Worm (Caenorhabditis elegans): Measurements from ENCODE around the gene cyc-2.2.
A peak's percentile ranks its signal among the peaks of the same experiment; 100 is the strongest.

The cyc-2.2 gene

DNA sequence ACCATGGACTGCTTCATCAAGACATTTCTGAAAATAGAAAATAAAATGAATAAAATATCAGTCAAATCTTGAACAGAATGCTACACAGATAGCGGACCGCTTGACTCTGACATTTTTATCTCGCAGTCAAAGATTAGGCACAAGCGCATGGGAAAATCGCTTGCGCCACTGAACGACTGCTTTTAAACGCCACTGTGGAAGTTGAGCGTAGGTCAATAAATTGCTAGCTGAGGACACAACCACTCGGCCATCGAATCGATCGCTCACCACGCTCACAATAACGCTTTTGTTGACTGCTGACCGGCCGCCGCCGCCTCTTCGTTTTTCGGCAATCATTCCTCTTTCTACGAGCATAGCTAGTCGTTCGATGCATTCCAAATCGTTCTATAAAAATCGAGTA, 15.2 kb downstream of the cyc-2.2 start:
- TF ChIP-seq nhr-21 (tag; optimal IDR thresholded peaks at IDR 0.05) (peak; percentile 48), egl-27 (tag; optimal IDR thresholded peaks at IDR 0.05) (peak; percentile 29), nhr-237 (tag; optimal IDR thresholded peaks at IDR 0.05) (no peak), aly-2 (tag; optimal IDR thresholded peaks at IDR 0.05) (no peak), lin-11 (tag; optimal IDR thresholded peaks at IDR 0.05) (peak; percentile 18), C34F6.9 (tag; optimal IDR thresholded peaks at IDR 0.05) (peak; percentile 37), unc-39 (tag; optimal IDR thresholded peaks at IDR 0.05) (no peak), nhr-23 (tag; optimal IDR thresholded peaks at IDR 0.05) (no peak), mab-5 (tag; optimal IDR thresholded peaks at IDR 0.05) (no peak), lsy-2 (tag; optimal IDR thresholded peaks at IDR 0.05) (peak in 1 of 2 experiments; percentile 41), R02D3.7 (tag; optimal IDR thresholded peaks at IDR 0.05) (no peak), fos-1 (tag; optimal IDR thresholded peaks at IDR 0.05) (peak; percentile 16), nhr-11 (tag; optimal IDR thresholded peaks at IDR 0.05) (no peak), snpc-4 (tag; optimal IDR thresholded peaks at IDR 0.05) (no peak), elt-3 (tag; optimal IDR thresholded peaks at IDR 0.05) (no peak), gmeb-1 (tag; optimal IDR thresholded peaks at IDR 0.05) (peak; percentile 51), skn-1 (tag; optimal IDR thresholded peaks at IDR 0.05) (no peak), ceh-16 (tag; optimal IDR thresholded peaks at IDR 0.05) (no peak), ama-1 (optimal IDR thresholded peaks at IDR 0.05) (no peak), ceh-82 (tag; optimal IDR thresholded peaks at IDR 0.05) (no peak), ZK546.5 (tag; optimal IDR thresholded peaks at IDR 0.05) (no peak), nhr-25 (tag; optimal IDR thresholded peaks at IDR 0.05) (no peak), blmp-1 (tag; optimal IDR thresholded peaks at IDR 0.05; ENCODE audit: insufficient read depth) (no peak), zag-1 (tag; optimal IDR thresholded peaks at IDR 0.05) (no peak), nhr-77 (tag; optimal IDR thresholded peaks at IDR 0.05) (no peak), elt-1 (tag; optimal IDR thresholded peaks at IDR 0.05) (no peak), lin-39 (tag; optimal IDR thresholded peaks at IDR 0.05) (no peak), sma-9 (GFP tag; optimal IDR thresholded peaks at IDR 0.05) (peak; percentile 58), sma-9 (tag; optimal IDR thresholded peaks at IDR 0.05) (no peak), ztf-11 (tag; optimal IDR thresholded peaks at IDR 0.05) (no peak), F13H6.1 (tag; optimal IDR thresholded peaks at IDR 0.05) (peak; percentile 44), nhr-10 (tag; optimal IDR thresholded peaks at IDR 0.05) (no peak), lin-13 (GFP tag; optimal IDR thresholded peaks at IDR 0.05) (peak; percentile 55), Y55F3AM.14 (GFP tag; optimal IDR thresholded peaks at IDR 0.05) (no peak), ztf-1 (GFP tag; conservative IDR thresholded peaks at IDR 0.05) (no peak), mbf-1 (tag; optimal IDR thresholded peaks at IDR 0.05) (no peak), sem-4 (tag; optimal IDR thresholded peaks at IDR 0.05) (no peak), ztf-4 (tag; optimal IDR thresholded peaks at IDR 0.05) (no peak), nhr-12 (tag; optimal IDR thresholded peaks at IDR 0.05) (no peak), unc-62 (GFP tag; optimal IDR thresholded peaks at IDR 0.05) (no peak), nhr-129 (tag; optimal IDR thresholded peaks at IDR 0.05) (peak; percentile 70), alr-1 (tag; optimal IDR thresholded peaks at IDR 0.05) (no peak), crh-2 (tag; optimal IDR thresholded peaks at IDR 0.05) (peak; percentile 26), mdl-1 (tag; optimal IDR thresholded peaks at IDR 0.05) (no peak), nhr-6 (tag; optimal IDR thresholded peaks at IDR 0.05) (no peak), unc-55 (GFP tag; optimal IDR thresholded peaks at IDR 0.05) (no peak), dmd-4 (tag; optimal IDR thresholded peaks at IDR 0.05) (no peak), sma-3 (GFP tag; optimal IDR thresholded peaks at IDR 0.05) (peak; percentile 55), peb-1 (tag; optimal IDR thresholded peaks at IDR 0.05) (no peak)

DNA sequence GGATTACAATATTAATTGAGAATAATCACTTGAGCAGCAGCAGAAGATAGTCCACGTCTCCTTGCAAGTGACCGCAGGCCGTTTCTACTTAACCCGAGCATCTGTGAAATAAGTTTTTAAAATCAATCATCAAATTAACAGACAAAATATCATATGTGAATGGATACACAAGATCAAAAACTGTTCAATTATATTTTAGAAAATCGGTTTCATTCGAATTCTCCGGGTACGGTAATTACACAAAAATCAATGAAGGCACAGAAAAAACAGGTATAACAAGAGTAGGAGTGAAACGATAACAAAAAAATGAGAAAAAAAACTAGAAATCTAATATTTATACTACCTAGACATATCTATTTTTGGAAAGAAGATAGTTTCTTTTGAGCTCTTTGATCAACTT, 15.8 kb downstream of the cyc-2.2 start, which contains the start of gene mma-1:
Gene mma-1, minus strand, starts transcription at position 101 of the 400 bp plus-strand sequence.
- TF ChIP-seq nhr-23 (tag; optimal IDR thresholded peaks at IDR 0.05), result no peak

Measured in whole organism, L2 larva.